Fruit fly (Drosophila melanogaster) S2 (cell line): Measurements from ENCODE around the gene Msr-110.

Experiments used
- CG8478 ChIP-seq: fragments of >200 bp; optimal IDR thresholded peaks from 2 replicates; lab custom pipeline; 2018
- CTCF ChIP-seq, 2 experiments: fragments of >200 bp; optimal IDR thresholded peaks; 2 replicates each; lab custom pipeline; 2018

DNA sequence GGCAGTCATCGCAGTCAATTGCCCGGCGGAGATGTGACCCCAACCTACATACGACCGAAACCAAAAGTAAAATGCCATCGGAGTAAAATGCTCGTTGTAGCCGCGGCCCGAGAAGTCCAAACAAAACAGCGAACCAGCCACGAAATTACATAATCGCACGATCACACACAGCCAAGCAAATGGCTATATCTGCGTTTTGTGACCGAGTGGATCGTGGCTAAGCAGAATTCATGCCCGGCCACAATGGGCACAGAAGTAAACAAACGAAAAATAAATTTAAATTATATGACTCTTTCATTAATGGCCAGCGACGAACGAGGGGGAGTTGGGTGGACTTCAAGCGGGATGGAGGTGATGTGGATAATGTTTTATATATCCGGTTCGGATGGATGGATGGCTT lies 7.4 kb downstream of the Msr-110 start:
- TF ChIP-seq CG8478 (lab: Kevin White, UChicago) (no peak), CTCF (optimal IDR thresholded peaks at IDR 0.05; lab: Kevin White, UChicago) (no peak)
